Fruit fly (Drosophila melanogaster): ENCODE data around the gene CG17612.
A peak's percentile ranks its signal among the peaks of the same experiment; 100 is the strongest.

DNA sequence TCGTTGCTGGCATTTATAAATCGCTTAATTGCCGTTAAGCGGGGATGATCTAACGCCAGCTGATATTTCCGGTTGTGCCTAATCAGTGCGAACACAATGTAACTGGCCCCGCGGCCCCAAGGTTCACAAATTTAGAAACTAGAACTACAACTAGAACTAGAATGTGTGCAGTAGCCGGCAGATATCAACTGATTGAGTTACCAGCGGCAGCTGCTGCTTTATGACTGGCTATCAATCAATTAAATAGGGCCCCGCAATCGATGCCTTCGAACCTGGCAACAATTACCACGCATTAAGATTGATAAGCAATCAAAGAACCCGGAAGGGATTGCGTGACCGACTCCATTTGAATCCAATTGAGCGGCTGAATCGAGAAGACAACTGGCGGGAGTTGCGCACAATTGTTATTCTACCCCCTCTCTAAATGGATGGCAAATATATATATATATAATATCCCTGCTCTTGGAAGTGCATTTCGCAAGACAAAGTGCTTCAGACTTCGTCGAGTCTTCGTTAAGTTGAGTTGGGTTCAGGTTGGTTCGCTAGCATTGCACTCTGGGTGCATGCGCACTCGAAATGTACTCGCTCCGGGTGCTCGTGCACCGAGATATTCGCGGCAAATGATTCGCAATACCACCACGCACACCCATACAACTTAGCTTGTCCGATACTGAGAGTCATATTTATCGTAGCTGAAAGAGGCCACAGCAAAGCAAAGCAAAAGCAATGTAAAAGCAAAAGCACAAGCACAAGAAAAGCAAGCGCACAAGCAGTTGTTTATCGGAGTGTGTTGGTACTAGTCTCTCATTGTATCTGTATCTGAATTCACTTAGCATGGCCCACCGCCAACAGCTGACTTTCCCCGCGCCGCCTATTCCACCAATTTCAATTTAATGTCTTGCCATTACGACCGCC lies 42.5 kb downstream of the CG17612 start:
- no peak for TF ChIP-seq Snoo (tag; optimal IDR thresholded peaks at IDR 0.05)
- TF ChIP-seq Pif1A (GFP tag; optimal IDR thresholded peaks at IDR 0.05), result no peak
- TF ChIP-seq CG4496 (GFP tag; IDR thresholded peaks at IDR 0.05), result no peak
- no peak for TF ChIP-seq CG8301 (tag; optimal IDR thresholded peaks at IDR 0.05)
- TF ChIP-seq Ets98B (GFP tag; IDR thresholded peaks at IDR 0.05), result peak; percentile 46; the same call in 1 of the 2 replicates
- TF ChIP-seq CG12605 (GFP tag; IDR thresholded peaks at IDR 0.05), result no peak

Measured in whole organism, pupa.